Worm (Caenorhabditis elegans) whole organism, L3 larva: ENCODE data around the gene T28A11.18.

Experiments
- ZK546.5 ChIP-seq: sonication (generic microtip); optimal IDR thresholded peaks from 2 replicates; lab custom pipeline; 2017; ENCODE audit warnings: missing biosample characterization, missing genetic modification characterization
- ceh-16 ChIP-seq: sonication (generic microtip); optimal IDR thresholded peaks from 2 replicates; lab custom pipeline; 2017; ENCODE audit warnings: missing biosample characterization, missing genetic modification characterization
- ceh-82 ChIP-seq: fragments of 150-350 bp; optimal IDR thresholded peaks from 2 replicates; lab custom pipeline; 2014; ENCODE audit warnings: missing biosample characterization, missing genetic modification characterization
- ceh-9 ChIP-seq: sonication (generic microtip); optimal IDR thresholded peaks from 2 replicates; lab custom pipeline; 2018; ENCODE audit warnings: missing biosample characterization, missing genetic modification characterization
- daf-12 ChIP-seq: fragments of 150-350 bp; optimal IDR thresholded peaks from 2 replicates; lab custom pipeline; 2014; ENCODE audit warnings: missing biosample characterization, missing genetic modification reagents, missing genetic modification characterization
- egl-5 ChIP-seq: fragments of 150-350 bp; optimal IDR thresholded peaks from 2 replicates; lab custom pipeline; 2017; ENCODE audit warnings: missing biosample characterization, missing genetic modification reagents, missing genetic modification characterization, inconsistent platforms
- elt-1 ChIP-seq: fragments of 150-350 bp; optimal IDR thresholded peaks from 2 replicates; lab custom pipeline; 2014; ENCODE audit warnings: missing biosample characterization, missing genetic modification characterization
- elt-2 ChIP-seq: sonication (generic microtip); optimal IDR thresholded peaks from 2 replicates; lab custom pipeline; 2016; ENCODE audit warnings: missing genetic modification reagents, mild to moderate bottlenecking, missing genetic modification characterization, missing compliant biosample characterization
- eor-1 ChIP-seq, 2 experiments: fragments of 150-350 bp; optimal IDR thresholded peaks; 2 replicates each; lab custom pipeline; 2014 to 2018; ENCODE audit warnings: missing biosample characterization in 2 of 2, missing genetic modification characterization in 2 of 2
- fkh-10 ChIP-seq: sonication (generic microtip); optimal IDR thresholded peaks from 2 replicates; lab custom pipeline; 2017; ENCODE audit warnings: missing biosample characterization, missing genetic modification reagents, missing genetic modification characterization
- hmg-11 ChIP-seq: sonication (generic microtip); optimal IDR thresholded peaks from 2 replicates; lab custom pipeline; 2016; ENCODE audit warnings: missing genetic modification characterization, missing compliant biosample characterization
- lin-15B ChIP-seq: fragments of 150-350 bp; optimal IDR thresholded peaks from 2 replicates; lab custom pipeline; 2014; ENCODE audit warnings: missing biosample characterization, missing genetic modification characterization
- lin-39 ChIP-seq: fragments of 150-350 bp; optimal IDR thresholded peaks from 2 replicates; lab custom pipeline; 2018; ENCODE audit warnings: missing biosample characterization, missing genetic modification reagents, missing genetic modification characterization
- lsy-12 ChIP-seq: sonication (generic microtip); optimal IDR thresholded peaks from 2 replicates; lab custom pipeline; 2016; ENCODE audit warnings: mild to moderate bottlenecking, missing genetic modification characterization, missing compliant biosample characterization
- mdl-1 ChIP-seq: fragments of 150-350 bp; optimal IDR thresholded peaks from 2 replicates; lab custom pipeline; 2014; ENCODE audit warnings: missing biosample characterization, missing genetic modification characterization
- mml-1 ChIP-seq: fragments of 150-350 bp; sonication (generic microtip); optimal IDR thresholded peaks from 3 replicates; lab custom pipeline; 2014; ENCODE audit warnings: missing biosample characterization, missing genetic modification characterization
- nfya-1 ChIP-seq: sonication (generic microtip); optimal IDR thresholded peaks from 2 replicates; lab custom pipeline; 2017; ENCODE audit warnings: missing genetic modification characterization, mild to moderate bottlenecking, missing compliant biosample characterization, antibody characterized with exemption, moderate library complexity; ENCODE audit not compliant: insufficient read depth
- nhr-11 ChIP-seq: fragments of 150-350 bp; optimal IDR thresholded peaks from 2 replicates; lab custom pipeline; 2014; ENCODE audit warnings: missing biosample characterization, missing genetic modification characterization
- nhr-12 ChIP-seq: fragments of 150-350 bp; optimal IDR thresholded peaks from 2 replicates; lab custom pipeline; 2014; ENCODE audit warnings: missing biosample characterization, missing genetic modification characterization
- nhr-237 ChIP-seq: fragments of 150-350 bp; optimal IDR thresholded peaks from 2 replicates; lab custom pipeline; 2014; ENCODE audit warnings: missing biosample characterization, missing genetic modification characterization
- nhr-25 ChIP-seq: sonication (generic microtip); optimal IDR thresholded peaks from 2 replicates; lab custom pipeline; 2017; ENCODE audit warnings: missing biosample characterization, missing genetic modification characterization
- nhr-28 ChIP-seq: fragments of 150-350 bp; optimal IDR thresholded peaks from 2 replicates; lab custom pipeline; 2014; ENCODE audit warnings: missing biosample characterization, missing genetic modification characterization
- nhr-43 ChIP-seq: sonication (generic microtip); optimal IDR thresholded peaks from 2 replicates; lab custom pipeline; 2016; ENCODE audit warnings: mild to moderate bottlenecking, missing genetic modification characterization, missing compliant biosample characterization; ENCODE audit not compliant: poor library complexity, severe bottlenecking
- nhr-76 ChIP-seq: fragments of 150-350 bp; sonication (generic microtip); optimal IDR thresholded peaks from 5 replicates; lab custom pipeline; 2014; ENCODE audit warnings: missing biosample characterization, missing genetic modification characterization
- pha-4 ChIP-seq: fragments of 150-350 bp; optimal IDR thresholded peaks from 2 replicates; lab custom pipeline; 2014; ENCODE audit warnings: missing biosample characterization, missing genetic modification reagents, missing genetic modification characterization
- pqm-1 ChIP-seq: fragments of 150-350 bp; optimal IDR thresholded peaks from 2 replicates; lab custom pipeline; 2017; ENCODE audit warnings: missing biosample characterization, missing genetic modification characterization, inconsistent platforms
- sea-2 ChIP-seq: fragments of 150-350 bp; sonication (generic microtip); optimal IDR thresholded peaks from 4 replicates; lab custom pipeline; 2014; ENCODE audit warnings: missing biosample characterization, missing genetic modification reagents, missing genetic modification characterization
- skn-1 ChIP-seq: fragments of 150-350 bp; optimal IDR thresholded peaks from 2 replicates; lab custom pipeline; 2014; ENCODE audit warnings: missing biosample characterization, missing genetic modification characterization
- snpc-4 ChIP-seq: fragments of 150-350 bp; optimal IDR thresholded peaks from 2 replicates; lab custom pipeline; 2014; ENCODE audit warnings: missing biosample characterization, missing genetic modification characterization
- tbx-2 ChIP-seq: sonication (generic microtip); optimal IDR thresholded peaks from 2 replicates; lab custom pipeline; 2016; ENCODE audit warnings: mild to moderate bottlenecking, missing genetic modification characterization, missing compliant biosample characterization
- unc-39 ChIP-seq: sonication (generic microtip); optimal IDR thresholded peaks from 4 replicates; lab custom pipeline; 2017; ENCODE audit warnings: missing biosample characterization, missing genetic modification characterization
- unc-62 ChIP-seq: fragments of 150-350 bp; sonication (generic microtip); optimal IDR thresholded peaks from 4 replicates; lab custom pipeline; 2014; ENCODE audit warnings: missing biosample characterization, missing genetic modification reagents, missing genetic modification characterization
- ztf-11 ChIP-seq: fragments of 150-350 bp; optimal IDR thresholded peaks from 2 replicates; lab custom pipeline; 2014; ENCODE audit warnings: missing biosample characterization, missing genetic modification characterization
- ztf-4 ChIP-seq: fragments of 150-350 bp; optimal IDR thresholded peaks from 2 replicates; lab custom pipeline; 2014; ENCODE audit warnings: missing biosample characterization, missing genetic modification characterization

Gene T28A11.18

ce11 chrV:3282957-3283356, 15.1 kb upstream of the T28A11.18 start, which contains the start of gene str-64:
Gene str-64 (plus strand): TSS chrV:3283257.
- TF ChIP-seq ceh-82 (tag; lab: Kevin White, UChicago) (no peak), ZK546.5 (tag; lab: Kevin White, UChicago) (no peak), elt-1 (no peak), lin-39 (no peak), tbx-2 (tag; lab: Kevin White, UChicago) (no peak), nhr-11 (tag; lab: Kevin White, UChicago) (no peak), nhr-28 (tag; lab: Kevin White, UChicago) (no peak), mdl-1 (tag; lab: Kevin White, UChicago) (no peak), ztf-11 (tag; lab: Kevin White, UChicago) (no peak), nfya-1 (tag; lab: Kevin White, UChicago) (no peak), sea-2 (GFP tag; lab: Kevin White, UChicago) (no peak), lin-15B (tag; lab: Kevin White, UChicago) (no peak), nhr-237 (tag; lab: Kevin White, UChicago) (no peak), ceh-16 (tag; lab: Kevin White, UChicago) (no peak), fkh-10 (GFP tag; lab: Kevin White, UChicago) (no peak)

- TF ChIP-seq fkh-10 (GFP tag; lab: Kevin White, UChicago): no peak
- TF ChIP-seq ztf-11 (tag; lab: Kevin White, UChicago): no peak
- TF ChIP-seq skn-1 (tag; lab: Kevin White, UChicago): no peak
- TF ChIP-seq nhr-12 (tag; lab: Kevin White, UChicago): no peak
- TF ChIP-seq daf-12: no peak
- TF ChIP-seq snpc-4 (tag; lab: Kevin White, UChicago): no peak
- no peak for TF ChIP-seq nfya-1 (tag; lab: Kevin White, UChicago)
- TF ChIP-seq pha-4 (tag; lab: Kevin White, UChicago): no peak
- TF ChIP-seq nhr-237 (tag; lab: Kevin White, UChicago): no peak
- no peak for TF ChIP-seq nhr-28 (tag; lab: Kevin White, UChicago)
- TF ChIP-seq nhr-43: no peak
Measured at ce11 chrV:3281523-3281922, 13.7 kb upstream of the T28A11.18 start, which contains the start of gene T28A11.25. Gene T28A11.25 (plus strand): TSS chrV:3281823.

- TF ChIP-seq mml-1 (tag; lab: Kevin White, UChicago) (no peak), lin-39 (no peak), ceh-82 (tag; lab: Kevin White, UChicago) (no peak), ztf-11 (tag; lab: Kevin White, UChicago) (no peak), sea-2 (GFP tag; lab: Kevin White, UChicago) (no peak), unc-62 (GFP tag; lab: Kevin White, UChicago) (no peak), pha-4 (tag; lab: Kevin White, UChicago) (no peak), unc-39 (no peak), nhr-43 (no peak), lsy-12 (tag; lab: Kevin White, UChicago) (no peak), nhr-76 (tag; lab: Kevin White, UChicago) (no peak), eor-1 (tag; optimal IDR thresholded peaks at IDR 0.05; lab: Kevin White, UChicago) (no peak), nhr-28 (tag; lab: Kevin White, UChicago) (no peak), ceh-9 (tag; lab: Kevin White, UChicago) (no peak), elt-1 (no peak), nhr-25 (no peak), elt-2 (tag; lab: Kevin White, UChicago) (no peak)
Measured at ce11 chrV:3280009-3280408, 12.2 kb upstream of the T28A11.18 start, which contains the start of gene T28A11.2. Gene T28A11.2 (plus strand): TSS chrV:3280379.

- TF ChIP-seq ztf-4 (tag; lab: Kevin White, UChicago) (no peak), egl-5 (tag; lab: Kevin White, UChicago) (peak; percentile 26)
Measured at ce11 chrV:3279138-3279537, 11.3 kb upstream of the T28A11.18 start.

ce11 chrV:3278101-3278639, 10.3 kb upstream of the T28A11.18 start, which contains the start of gene fbxa-64:
Gene fbxa-64 (minus strand): TSS chrV:3278151.
- no peak for TF ChIP-seq pqm-1 (tag; lab: Kevin White, UChicago)
- TF ChIP-seq hmg-11 (tag; lab: Kevin White, UChicago): peak; percentile 29
- TF ChIP-seq tbx-2 (tag; lab: Kevin White, UChicago): no peak
